Worm (Caenorhabditis elegans): ENCODE data around the gene ZK632.2.

ce11 chrIII:9793592-9794417, 5.1 kb upstream of the ZK632.2 start, which contains the start of the genes R10E11.9 and mcm-6:
- no peak for TF ChIP-seq unc-39 (tag; optimal IDR thresholded peaks at IDR 0.05)
- no peak for TF ChIP-seq ZK546.5 (tag; optimal IDR thresholded peaks at IDR 0.05)
- no peak for TF ChIP-seq egl-27 (tag; optimal IDR thresholded peaks at IDR 0.05)
- TF ChIP-seq crh-2 (tag; optimal IDR thresholded peaks at IDR 0.05), result no peak
- no peak for TF ChIP-seq mab-5 (tag; optimal IDR thresholded peaks at IDR 0.05)
- TF ChIP-seq elt-1 (tag; optimal IDR thresholded peaks at IDR 0.05), result no peak
- TF ChIP-seq nhr-77 (tag; optimal IDR thresholded peaks at IDR 0.05), result no peak
